Worm (Caenorhabditis elegans): ENCODE measurements around the gene clec-26.

DNA sequence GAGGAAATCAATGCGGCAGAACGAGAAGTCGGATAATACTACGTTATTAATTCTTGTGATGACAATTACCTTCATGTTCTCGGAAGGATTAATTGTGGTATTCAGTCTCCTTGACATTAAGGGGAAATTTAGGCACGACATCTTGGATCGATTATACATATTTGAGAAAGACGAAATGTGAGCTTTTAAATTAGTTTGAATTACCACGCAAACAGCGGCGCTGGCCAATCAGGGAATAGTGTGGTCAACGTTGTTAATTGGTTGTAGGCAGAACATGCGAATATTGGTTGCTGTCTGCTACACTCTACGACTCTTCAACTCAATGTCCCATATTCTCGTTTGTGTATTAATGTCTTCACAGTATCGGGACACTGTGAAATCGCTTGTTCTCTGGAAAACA lies 26.6 kb downstream of the clec-26 start, which contains the start of gene F49A5.10:
- TF ChIP-seq hmg-11 (tag; optimal IDR thresholded peaks at IDR 0.05) = no peak
- no peak for TF ChIP-seq jun-1 (tag; optimal IDR thresholded peaks at IDR 0.05)
- TF ChIP-seq eor-1 (tag; optimal IDR thresholded peaks at IDR 0.05) = no peak
- no peak for TF ChIP-seq ZK546.5 (tag; optimal IDR thresholded peaks at IDR 0.05)
- no peak for TF ChIP-seq ztf-11 (tag; optimal IDR thresholded peaks at IDR 0.05)
- TF ChIP-seq nhr-28 (tag; optimal IDR thresholded peaks at IDR 0.05) = no peak
- no peak for TF ChIP-seq elt-1 (tag; optimal IDR thresholded peaks at IDR 0.05)
- TF ChIP-seq ztf-4 (tag; optimal IDR thresholded peaks at IDR 0.05) = no peak
- no peak for TF ChIP-seq ama-1 (optimal IDR thresholded peaks at IDR 0.05)

Measured in whole organism, L3 larva.